Fruit fly (Drosophila melanogaster) whole organism, embryonic: Measurements from ENCODE around the gene CG2533.

ENCODE experiments used
- Antp ChIP-seq: fragments of 200-800 bp; sonication (Bioruptor generic); optimal IDR thresholded peaks from 3 replicates; lab custom pipeline; 2016; ENCODE audit warnings: missing biosample characterization, missing genetic modification characterization
- Atf-2 ChIP-seq: fragments of 200-800 bp; sonication (Bioruptor generic); optimal IDR thresholded peaks from 2 replicates; lab custom pipeline; 2016; ENCODE audit warnings: missing biosample characterization, missing genetic modification characterization
- BEAF-32 ChIP-seq: fragments of 200-800 bp; sonication (Bioruptor generic); optimal IDR thresholded peaks from 3 replicates; lab custom pipeline; 2017; ENCODE audit warnings: missing biosample characterization, missing genetic modification characterization, mild to moderate bottlenecking, moderate library complexity, missing genetic modification reagents
- CG13296 ChIP-seq: fragments of 200-800 bp; sonication (Bioruptor generic); optimal IDR thresholded peaks from 3 replicates; lab custom pipeline; 2018; ENCODE audit warnings: missing biosample characterization, mild to moderate bottlenecking, missing genetic modification characterization
- CG13775 ChIP-seq: fragments of 200-800 bp; sonication (Bioruptor generic); optimal IDR thresholded peaks from 3 replicates; lab custom pipeline; 2017; ENCODE audit warnings: missing biosample characterization, mild to moderate bottlenecking, missing genetic modification characterization
- CG14441 ChIP-seq: fragments of 200-800 bp; sonication (Bioruptor generic); IDR thresholded peaks from 2 replicates; pipeline ENCODE4 v1.3.6; 2022; ENCODE audit warnings: missing biosample characterization, missing genetic modification characterization
- CG14710 ChIP-seq: fragments of 200-800 bp; sonication (Bioruptor generic); optimal IDR thresholded peaks from 3 replicates; lab custom pipeline; 2019; ENCODE audit warnings: missing biosample characterization, mild to moderate bottlenecking, missing genetic modification characterization, moderate library complexity
- CG15696 ChIP-seq: fragments of 200-800 bp; sonication (Bioruptor generic); optimal IDR thresholded peaks from 2 replicates; lab custom pipeline; 2019; ENCODE audit warnings: missing biosample characterization, mild to moderate bottlenecking, missing genetic modification characterization, moderate library complexity
- CG16863 ChIP-seq: fragments of 200-800 bp; sonication (Bioruptor generic); optimal IDR thresholded peaks from 3 replicates; lab custom pipeline; 2016; ENCODE audit warnings: missing biosample characterization, missing genetic modification characterization
- CG18599 ChIP-seq: fragments of 200-800 bp; sonication (Bioruptor generic); optimal IDR thresholded peaks from 3 replicates; lab custom pipeline; 2017; ENCODE audit warnings: missing biosample characterization, missing genetic modification characterization, mild to moderate bottlenecking, moderate library complexity, missing genetic modification reagents
- CG2199 ChIP-seq: fragments of 200-800 bp; sonication (Bioruptor generic); IDR thresholded peaks from 3 replicates; pipeline ENCODE4 v1.3.6; 2022; ENCODE audit warnings: missing biosample characterization, missing genetic modification characterization
- CG2875 ChIP-seq: fragments of 200-800 bp; sonication (Bioruptor generic); optimal IDR thresholded peaks from 2 replicates; lab custom pipeline; 2017; ENCODE audit warnings: missing biosample characterization, mild to moderate bottlenecking, missing genetic modification characterization, missing genetic modification reagents
- CG2889 ChIP-seq: fragments of 200-800 bp; sonication (Bioruptor generic); IDR thresholded peaks from 3 replicates; pipeline ENCODE4 v1.3.6; 2022; ENCODE audit warnings: missing biosample characterization, missing genetic modification characterization
- CG31224 ChIP-seq: fragments of 200-800 bp; sonication (Bioruptor generic); IDR thresholded peaks from 2 replicates; pipeline ENCODE4 v1.3.6; 2022; ENCODE audit warnings: missing biosample characterization, missing genetic modification characterization
- CG4404 ChIP-seq: fragments of 200-800 bp; sonication (Bioruptor generic); IDR thresholded peaks from 2 replicates; pipeline ENCODE4 v1.3.6; 2022; ENCODE audit warnings: missing biosample characterization, missing genetic modification characterization
- CG6254 ChIP-seq: fragments of 200-800 bp; sonication (Bioruptor generic); optimal IDR thresholded peaks from 3 replicates; lab custom pipeline; 2017; ENCODE audit warnings: mild to moderate bottlenecking, missing biosample characterization, missing genetic modification reagents, missing genetic modification characterization
- CG7357 ChIP-seq: fragments of 200-800 bp; sonication (Bioruptor generic); IDR thresholded peaks from 3 replicates; pipeline ENCODE4 v1.3.6; 2022; ENCODE audit warnings: missing biosample characterization, missing genetic modification characterization
- CG7786 ChIP-seq: fragments of 200-800 bp; sonication (Bioruptor generic); optimal IDR thresholded peaks from 2 replicates; lab custom pipeline; 2016; ENCODE audit warnings: missing biosample characterization, missing genetic modification characterization
- CG9797 ChIP-seq: fragments of 200-800 bp; sonication (Bioruptor generic); optimal IDR thresholded peaks from 3 replicates; lab custom pipeline; 2018; ENCODE audit warnings: missing biosample characterization, mild to moderate bottlenecking, missing genetic modification characterization
- CkIIα-i1 ChIP-seq: fragments of 200-800 bp; sonication (Bioruptor generic); IDR thresholded peaks from 2 replicates; pipeline ENCODE4 v1.3.6; 2022; ENCODE audit warnings: missing biosample characterization, missing genetic modification characterization
- CoRest ChIP-seq: fragments of 200-800 bp; sonication (Bioruptor generic); optimal IDR thresholded peaks from 3 replicates; lab custom pipeline; 2018; ENCODE audit warnings: missing biosample characterization, mild to moderate bottlenecking, missing genetic modification characterization, moderate library complexity
- Dll ChIP-seq: fragments of 200-800 bp; sonication (Bioruptor generic); IDR thresholded peaks from 4 replicates; pipeline ENCODE4 v1.3.6; 2022; ENCODE audit warnings: missing biosample characterization, missing genetic modification characterization; ENCODE audit not compliant: partially characterized antibody
- E2f1 ChIP-seq: fragments of 200-800 bp; sonication (Bioruptor generic); IDR thresholded peaks from 2 replicates; pipeline ENCODE4 v1.3.6; 2022; ENCODE audit warnings: missing biosample characterization, missing genetic modification characterization
- Hr78 ChIP-seq, 2 experiments: fragments of 200-800 bp in 1 of 2; fragments of >200 bp in 1 of 2; sonication (Bioruptor generic) in 1 of 2; optimal IDR thresholded peaks; 2 replicates each; lab custom pipeline; 2017 to 2019; ENCODE audit warnings: missing biosample characterization in 2 of 2, missing genetic modification characterization in 2 of 2, mild to moderate bottlenecking in 1 of 2, moderate library complexity in 1 of 2
- Mrtf ChIP-seq: fragments of 200-800 bp; sonication (Bioruptor generic); IDR thresholded peaks from 3 replicates; pipeline ENCODE4 v1.3.6; 2022; ENCODE audit warnings: missing biosample characterization, missing genetic modification characterization
- Sox102F ChIP-seq: fragments of 200-800 bp; sonication (Bioruptor generic); optimal IDR thresholded peaks from 2 replicates; lab custom pipeline; 2018; ENCODE audit warnings: missing biosample characterization, mild to moderate bottlenecking, missing genetic modification characterization, moderate library complexity
- ase ChIP-seq: fragments of 200-800 bp; sonication (Bioruptor generic); IDR thresholded peaks from 3 replicates; pipeline ENCODE4 v1.3.6; 2022; ENCODE audit warnings: missing biosample characterization, missing genetic modification characterization
- ash1 ChIP-seq: fragments of 200-800 bp; sonication (Bioruptor generic); optimal IDR thresholded peaks from 2 replicates; lab custom pipeline; 2018; ENCODE audit warnings: missing biosample characterization, mild to moderate bottlenecking, missing genetic modification characterization
- chif ChIP-seq, 2 experiments: fragments of 200-800 bp; sonication (Bioruptor generic); optimal IDR thresholded peaks; 3 replicates each; lab custom pipeline; 2016; ENCODE audit warnings: missing biosample characterization in 2 of 2, missing genetic modification characterization in 2 of 2
- croc ChIP-seq: fragments of 200-800 bp; sonication (Bioruptor generic); conservative IDR thresholded peaks from 3 replicates; pipeline ENCODE4 v1.3.6; 2022; ENCODE audit warnings: missing biosample characterization, missing genetic modification characterization
- dmrt99B ChIP-seq: fragments of 200-800 bp; sonication (Bioruptor generic); optimal IDR thresholded peaks from 2 replicates; lab custom pipeline; 2018; ENCODE audit warnings: missing biosample characterization, mild to moderate bottlenecking, missing genetic modification characterization, moderate library complexity
- eve ChIP-seq, 2 experiments: fragments of >200 bp; optimal IDR thresholded peaks; 2 replicates each; lab custom pipeline; 2017; ENCODE audit warnings: missing biosample characterization in 2 of 2, missing genetic modification characterization in 2 of 2
- eyg ChIP-seq: fragments of 200-800 bp; sonication (Bioruptor generic); optimal IDR thresholded peaks from 3 replicates; lab custom pipeline; 2016; ENCODE audit warnings: missing biosample characterization, missing genetic modification characterization
- ken ChIP-seq: fragments of 200-800 bp; sonication (Bioruptor generic); IDR thresholded peaks from 3 replicates; pipeline ENCODE4 v1.3.6; 2022; ENCODE audit warnings: missing biosample characterization, missing genetic modification characterization
- knrl ChIP-seq: fragments of 200-800 bp; sonication (Bioruptor generic); IDR thresholded peaks from 3 replicates; pipeline ENCODE4 v1.3.6; 2022; ENCODE audit warnings: missing biosample characterization, missing genetic modification characterization; ENCODE audit not compliant: partially characterized antibody
- lab ChIP-seq: fragments of 200-800 bp; sonication (Bioruptor generic); optimal IDR thresholded peaks from 3 replicates; lab custom pipeline; 2017; ENCODE audit warnings: missing biosample characterization, missing genetic modification characterization, mild to moderate bottlenecking, moderate library complexity, missing genetic modification reagents
- lmd ChIP-seq: fragments of 200-800 bp; sonication (Bioruptor generic); IDR thresholded peaks from 2 replicates; pipeline ENCODE4 v1.3.6; 2022; ENCODE audit warnings: missing biosample characterization, missing genetic modification characterization
- mam ChIP-seq: fragments of 200-800 bp; sonication (Bioruptor generic); optimal IDR thresholded peaks from 3 replicates; lab custom pipeline; 2016; ENCODE audit warnings: missing biosample characterization, missing genetic modification characterization
- nerfin-1 ChIP-seq: fragments of 200-800 bp; sonication (Bioruptor generic); optimal IDR thresholded peaks from 3 replicates; lab custom pipeline; 2019; ENCODE audit warnings: missing biosample characterization, mild to moderate bottlenecking, missing genetic modification characterization, moderate library complexity
- nom ChIP-seq: fragments of 200-800 bp; sonication (Bioruptor generic); optimal IDR thresholded peaks from 2 replicates; lab custom pipeline; 2017; ENCODE audit warnings: missing biosample characterization, missing genetic modification characterization, mild to moderate bottlenecking, moderate library complexity, missing genetic modification reagents
- shn ChIP-seq: fragments of 200-800 bp; sonication (Bioruptor generic); optimal IDR thresholded peaks from 3 replicates; lab custom pipeline; 2016; ENCODE audit warnings: missing biosample characterization, missing genetic modification characterization
- twi ChIP-seq: fragments of 200-800 bp; optimal IDR thresholded peaks from 2 replicates; lab custom pipeline; 2019; ENCODE audit warnings: missing biosample characterization, mild to moderate bottlenecking, missing genetic modification characterization, moderate library complexity
- wek ChIP-seq: fragments of 200-800 bp; sonication (Bioruptor generic); optimal IDR thresholded peaks from 3 replicates; lab custom pipeline; 2018; ENCODE audit warnings: missing biosample characterization, mild to moderate bottlenecking, missing genetic modification characterization, moderate library complexity

Gene CG2533

dm6 chrX:11628986-11629571 is 25.1 kb upstream of the CG2533 start (continued):
- TF ChIP-seq CoRest (tag; lab: Kevin White, UChicago) (peak; percentile 51), nerfin-1 (tag; lab: Kevin White, UChicago) (peak; percentile 82), shn (GFP tag; lab: Kevin White, UChicago) (no peak), CG2199 (GFP tag; lab: Robert Waterston, UW) (0 out of 3 replicates have a peak, but pooled peaks have one; percentile 43), CG31224 (GFP tag; lab: Robert Waterston, UW) (no peak), CG7786 (GFP tag; lab: Kevin White, UChicago) (peak; percentile 3), Atf-2 (GFP tag; lab: Kevin White, UChicago) (no peak), eve (GFP tag; optimal IDR thresholded peaks at IDR 0.05; lab: Kevin White, UChicago) (peak in 1 of 2 experiments; percentile 80), BEAF-32 (GFP tag; lab: Kevin White, UChicago) (no peak), ash1 (GFP tag; lab: Kevin White, UChicago) (no peak), CG9797 (no peak), CG13296 (GFP tag; lab: Kevin White, UChicago) (no peak), ken (peak; percentile 61; the same call in 1 of the 3 replicates), eyg (GFP tag; lab: Kevin White, UChicago) (no peak), CG2875 (GFP tag; lab: Kevin White, UChicago) (peak; percentile 71), E2f1 (GFP tag; lab: Robert Waterston, UW) (peak; percentile 50), chif (GFP tag; optimal IDR thresholded peaks at IDR 0.05; lab: Kevin White, UChicago) (peak in 1 of 2 experiments; percentile 62), CG7357 (no peak; the same call in 2 of the 3 replicates), CG16863 (peak; percentile 33), CG18599 (GFP tag; lab: Kevin White, UChicago) (peak; percentile 54), Hr78 (GFP tag; optimal IDR thresholded peaks at IDR 0.05; lab: Kevin White, UChicago) (no peak), Antp (no peak), mam (peak; percentile 13), CG14441 (GFP tag; lab: Robert Waterston, UW) (peak; percentile 61), wek (no peak), dmrt99B (tag; lab: Kevin White, UChicago) (peak; percentile 63), nom (GFP tag; lab: Kevin White, UChicago) (no peak), Dll (GFP tag; lab: Robert Waterston, UW) (no peak), CG4404 (GFP tag; lab: Robert Waterston, UW) (peak; percentile 39; the same call in 1 of the 2 replicates), lab (peak; percentile 44), CG14710 (tag; lab: Kevin White, UChicago) (peak; percentile 69), Mrtf (GFP tag; lab: Robert Waterston, UW) (peak; percentile 26; the same call in 1 of the 3 replicates), knrl (no peak), CG2889 (GFP tag; lab: Robert Waterston, UW) (no peak), Sox102F (peak; percentile 63), ase (GFP tag; lab: Robert Waterston, UW) (0 out of 3 replicates have a peak, but pooled peaks have one; percentile 37), CG15696 (peak; percentile 39), CG13775 (GFP tag; lab: Kevin White, UChicago) (peak; percentile 46), lmd (GFP tag; lab: Robert Waterston, UW) (peak; percentile 51; the same call in 1 of the 2 replicates), CG6254 (GFP tag; lab: Kevin White, UChicago) (peak; percentile 54), twi (tag; lab: Kevin White, UChicago) (no peak), croc (peak; percentile 56), CkIIα-i1 (GFP tag; lab: Robert Waterston, UW) (no peak)
